Fruit fly (Drosophila melanogaster) whole organism, embryonic: ENCODE results near the gene Mbs.

Source experiments
- ATbp ChIP-seq: fragments of 200-800 bp; sonication (Bioruptor generic); optimal IDR thresholded peaks from 2 replicates; lab custom pipeline; 2017; ENCODE audit warnings: missing biosample characterization, mild to moderate bottlenecking, missing genetic modification characterization, missing genetic modification reagents
- Awh ChIP-seq: fragments of 200-800 bp; sonication (Bioruptor generic); IDR thresholded peaks from 2 replicates; pipeline ENCODE4, ENCODE4 v1.3.6; 2022; ENCODE audit warnings: missing biosample characterization, missing genetic modification characterization
- B-H1 ChIP-seq: fragments of 200-800 bp; sonication (Bioruptor generic); IDR thresholded peaks from 3 replicates; pipeline ENCODE4 v1.3.6; 2022; ENCODE audit warnings: missing biosample characterization, missing genetic modification characterization
- BtbVII ChIP-seq: fragments of 200-800 bp; sonication (Bioruptor generic); optimal IDR thresholded peaks from 3 replicates; lab custom pipeline; 2017; ENCODE audit warnings: missing biosample characterization, mild to moderate bottlenecking, missing genetic modification characterization
- CG10959 ChIP-seq: fragments of 200-800 bp; sonication (Bioruptor generic); IDR thresholded peaks from 2 replicates; pipeline ENCODE4 v1.3.6; 2022; ENCODE audit warnings: missing biosample characterization, missing genetic modification characterization
- CG12071 ChIP-seq: fragments of 200-800 bp; sonication (Bioruptor generic); optimal IDR thresholded peaks from 3 replicates; lab custom pipeline; 2018; ENCODE audit warnings: missing biosample characterization, mild to moderate bottlenecking, missing genetic modification characterization
- CG13775 ChIP-seq: fragments of 200-800 bp; sonication (Bioruptor generic); optimal IDR thresholded peaks from 3 replicates; lab custom pipeline; 2017; ENCODE audit warnings: missing biosample characterization, mild to moderate bottlenecking, missing genetic modification characterization
- CG14441 ChIP-seq: fragments of 200-800 bp; sonication (Bioruptor generic); IDR thresholded peaks from 2 replicates; pipeline ENCODE4 v1.3.6; 2022; ENCODE audit warnings: missing biosample characterization, missing genetic modification characterization
- CG14710 ChIP-seq: fragments of 200-800 bp; sonication (Bioruptor generic); optimal IDR thresholded peaks from 3 replicates; lab custom pipeline; 2019; ENCODE audit warnings: missing biosample characterization, mild to moderate bottlenecking, missing genetic modification characterization, moderate library complexity
- CG1603 ChIP-seq: fragments of 200-800 bp; sonication (Bioruptor generic); optimal IDR thresholded peaks from 2 replicates; lab custom pipeline; 2019; ENCODE audit warnings: missing biosample characterization, mild to moderate bottlenecking, missing genetic modification characterization, moderate library complexity
- CG17186 ChIP-seq: fragments of 200-800 bp; sonication (Bioruptor generic); optimal IDR thresholded peaks from 3 replicates; lab custom pipeline; 2017; ENCODE audit warnings: missing biosample characterization, missing genetic modification reagents, missing genetic modification characterization
- CG2202 ChIP-seq: fragments of 200-800 bp; sonication (Bioruptor generic); optimal IDR thresholded peaks from 2 replicates; lab custom pipeline; 2018; ENCODE audit warnings: missing biosample characterization, mild to moderate bottlenecking, missing genetic modification characterization
- CG2712 ChIP-seq: fragments of 200-800 bp; optimal IDR thresholded peaks from 3 replicates; lab custom pipeline; 2019; ENCODE audit warnings: missing biosample characterization, mild to moderate bottlenecking, missing genetic modification characterization, moderate library complexity
- CG3407 ChIP-seq: fragments of 200-800 bp; sonication (Bioruptor generic); optimal IDR thresholded peaks from 2 replicates; lab custom pipeline; 2018; ENCODE audit warnings: missing biosample characterization, mild to moderate bottlenecking, missing genetic modification characterization
- CG4360 ChIP-seq: fragments of 200-800 bp; sonication (Bioruptor generic); IDR thresholded peaks from 2 replicates; pipeline ENCODE4 v1.3.6; 2022; ENCODE audit warnings: missing biosample characterization, missing genetic modification characterization
- CG4424 ChIP-seq: fragments of 200-800 bp; sonication (Bioruptor generic); optimal IDR thresholded peaks from 3 replicates; lab custom pipeline; 2016; ENCODE audit warnings: missing biosample characterization, missing genetic modification characterization
- CG6765 ChIP-seq: fragments of 200-800 bp; sonication (Bioruptor generic); optimal IDR thresholded peaks from 3 replicates; lab custom pipeline; 2017; ENCODE audit warnings: missing biosample characterization, mild to moderate bottlenecking, missing genetic modification characterization
- CG8359 ChIP-seq: fragments of 200-800 bp; sonication (Bioruptor generic); optimal IDR thresholded peaks from 2 replicates; lab custom pipeline; 2017; ENCODE audit warnings: missing biosample characterization, mild to moderate bottlenecking, missing genetic modification characterization, borderline replicate concordance
- Camta ChIP-seq: fragments of 200-800 bp; sonication (Bioruptor generic); optimal IDR thresholded peaks from 2 replicates; lab custom pipeline; 2016; ENCODE audit warnings: missing biosample characterization, missing genetic modification characterization
- ERR ChIP-seq: fragments of 200-800 bp; sonication (Bioruptor generic); optimal IDR thresholded peaks from 2 replicates; lab custom pipeline; 2016; ENCODE audit warnings: missing biosample characterization, missing genetic modification characterization
- Elba2 ChIP-seq: fragments of 200-800 bp; sonication (Bioruptor generic); optimal IDR thresholded peaks from 3 replicates; lab custom pipeline; 2016; ENCODE audit warnings: missing biosample characterization, missing genetic modification characterization
- Fer1 ChIP-seq: fragments of 200-800 bp; sonication (Bioruptor generic); optimal IDR thresholded peaks from 2 replicates; lab custom pipeline; 2017; ENCODE audit warnings: missing biosample characterization, mild to moderate bottlenecking, missing genetic modification characterization
- H2.0 ChIP-seq: fragments of 200-800 bp; sonication (Bioruptor generic); IDR thresholded peaks from 2 replicates; pipeline ENCODE4 v1.3.6; 2022; ENCODE audit warnings: missing biosample characterization, missing genetic modification characterization
- HHEX ChIP-seq: fragments of 200-800 bp; sonication (Bioruptor generic); optimal IDR thresholded peaks from 3 replicates; lab custom pipeline; 2017; ENCODE audit warnings: missing biosample characterization, mild to moderate bottlenecking, missing genetic modification characterization, missing genetic modification reagents
- Hand ChIP-seq: fragments of 200-800 bp; sonication (Bioruptor generic); optimal IDR thresholded peaks from 2 replicates; lab custom pipeline; 2017; ENCODE audit warnings: mild to moderate bottlenecking, missing biosample characterization, missing genetic modification reagents, missing genetic modification characterization
- Hmr ChIP-seq: fragments of 200-800 bp; sonication (Bioruptor generic); optimal IDR thresholded peaks from 3 replicates; lab custom pipeline; 2017; ENCODE audit warnings: mild to moderate bottlenecking, missing biosample characterization, missing genetic modification reagents, missing genetic modification characterization
- Lhr ChIP-seq: fragments of 200-800 bp; sonication (Bioruptor generic); optimal IDR thresholded peaks from 3 replicates; lab custom pipeline; 2017; ENCODE audit warnings: mild to moderate bottlenecking, missing biosample characterization, missing genetic modification reagents, missing genetic modification characterization
- Myb ChIP-seq: fragments of 200-800 bp; sonication (Bioruptor generic); optimal IDR thresholded peaks from 2 replicates; lab custom pipeline; 2016; ENCODE audit warnings: missing biosample characterization, missing genetic modification characterization
- Optix ChIP-seq: fragments of 200-800 bp; sonication (Bioruptor generic); IDR thresholded peaks from 3 replicates; pipeline ENCODE4 v1.3.6; 2022; ENCODE audit warnings: missing biosample characterization, missing genetic modification characterization
- PHDP ChIP-seq: fragments of 200-800 bp; sonication (Bioruptor generic); optimal IDR thresholded peaks from 3 replicates; lab custom pipeline; 2018; ENCODE audit warnings: missing biosample characterization, mild to moderate bottlenecking, missing genetic modification characterization, moderate library complexity
- TFAM ChIP-seq: fragments of 200-800 bp; sonication (Bioruptor generic); optimal IDR thresholded peaks from 2 replicates; lab custom pipeline; 2017; ENCODE audit warnings: missing biosample characterization, missing genetic modification characterization, inconsistent platforms
- Vsx1 ChIP-seq: fragments of 200-800 bp; sonication (Bioruptor generic); optimal IDR thresholded peaks from 2 replicates; lab custom pipeline; 2017; ENCODE audit warnings: missing biosample characterization, mild to moderate bottlenecking, missing genetic modification characterization, missing genetic modification reagents
- ac ChIP-seq: fragments of 200-800 bp; sonication (Bioruptor generic); optimal IDR thresholded peaks from 3 replicates; lab custom pipeline; 2017; ENCODE audit warnings: missing biosample characterization, mild to moderate bottlenecking, missing genetic modification characterization
- chif ChIP-seq, 2 experiments: fragments of 200-800 bp; sonication (Bioruptor generic); optimal IDR thresholded peaks; 3 replicates each; lab custom pipeline; 2016; ENCODE audit warnings: missing biosample characterization in 2 of 2, missing genetic modification characterization in 2 of 2
- chinmo ChIP-seq: fragments of 200-800 bp; sonication (Bioruptor generic); IDR thresholded peaks from 4 replicates; pipeline ENCODE4 v1.3.6; 2022; ENCODE audit warnings: missing biosample characterization, missing genetic modification characterization; ENCODE audit not compliant: partially characterized antibody
- chn ChIP-seq: fragments of 200-800 bp; sonication (Bioruptor generic); optimal IDR thresholded peaks from 2 replicates; lab custom pipeline; 2016; ENCODE audit warnings: missing biosample characterization, missing genetic modification characterization
- fru ChIP-seq: fragments of >200 bp; optimal IDR thresholded peaks from 2 replicates; lab custom pipeline; 2017
- gsb-n ChIP-seq: fragments of 200-800 bp; sonication (Bioruptor generic); optimal IDR thresholded peaks from 3 replicates; lab custom pipeline; 2018; ENCODE audit warnings: missing biosample characterization, mild to moderate bottlenecking, missing genetic modification characterization
- kah ChIP-seq: fragments of 200-800 bp; sonication (Bioruptor generic); optimal IDR thresholded peaks from 2 replicates; lab custom pipeline; 2018; ENCODE audit warnings: missing biosample characterization, mild to moderate bottlenecking, missing genetic modification characterization
- knrl ChIP-seq: fragments of 200-800 bp; sonication (Bioruptor generic); IDR thresholded peaks from 3 replicates; pipeline ENCODE4 v1.3.6; 2022; ENCODE audit warnings: missing biosample characterization, missing genetic modification characterization; ENCODE audit not compliant: partially characterized antibody
- lola ChIP-seq, 3 experiments: fragments of >200 bp in 2 of 3; fragments of 200-800 bp in 1 of 3; sonication (Bioruptor generic) in 1 of 3; optimal IDR thresholded peaks; 2 replicates each; lab custom pipeline; 2017 to 2019; ENCODE audit warnings: missing biosample characterization in 3 of 3, missing genetic modification characterization in 3 of 3, mild to moderate bottlenecking in 1 of 3, moderate library complexity in 1 of 3
- nerfin-2 ChIP-seq: fragments of 200-800 bp; sonication (Bioruptor generic); IDR thresholded peaks from 2 replicates; pipeline ENCODE4 v1.3.6; 2022; ENCODE audit warnings: missing biosample characterization, missing genetic modification characterization; ENCODE audit not compliant: partially characterized antibody
- nmo ChIP-seq: fragments of 200-800 bp; sonication (Bioruptor generic); optimal IDR thresholded peaks from 2 replicates; lab custom pipeline; 2018; ENCODE audit warnings: missing biosample characterization, mild to moderate bottlenecking, missing genetic modification characterization, moderate library complexity
- pb ChIP-seq: fragments of 200-800 bp; sonication (Bioruptor generic); optimal IDR thresholded peaks from 3 replicates; lab custom pipeline; 2016; ENCODE audit warnings: missing biosample characterization, missing genetic modification characterization
- pnt ChIP-seq: fragments of 200-800 bp; sonication (Bioruptor generic); optimal IDR thresholded peaks from 3 replicates; lab custom pipeline; 2016; ENCODE audit warnings: missing biosample characterization, missing genetic modification characterization
- rib ChIP-seq: fragments of 200-800 bp; sonication (Bioruptor generic); IDR thresholded peaks from 2 replicates; pipeline ENCODE4 v1.3.6; 2022; ENCODE audit warnings: missing biosample characterization, missing genetic modification characterization
- row ChIP-seq: fragments of 200-800 bp; sonication (Bioruptor generic); IDR thresholded peaks from 3 replicates; pipeline ENCODE4 v1.3.6; 2022; ENCODE audit warnings: missing biosample characterization, missing genetic modification characterization
- sens ChIP-seq: fragments of 200-800 bp; sonication (Bioruptor generic); peaks from one replicate; lab custom pipeline; 2016; ENCODE audit warnings: missing biosample characterization, missing genetic modification characterization
- sug ChIP-seq: fragments of 200-800 bp; optimal IDR thresholded peaks from 2 replicates; lab custom pipeline; 2019; ENCODE audit warnings: missing biosample characterization, mild to moderate bottlenecking, missing genetic modification characterization, moderate library complexity

The Mbs gene

dm6 chr3L:16056101-16056891, 4.5 kb downstream of the Mbs start (continued):
- no peak for TF ChIP-seq Camta
- TF ChIP-seq Awh (GFP tag; lab: Robert Waterston, UW): no peak
- TF ChIP-seq CG3407 (GFP tag; lab: Kevin White, UChicago): peak; percentile 18
- TF ChIP-seq kah (GFP tag; lab: Kevin White, UChicago): no peak
- TF ChIP-seq PHDP (tag; lab: Kevin White, UChicago): peak; percentile 25
- TF ChIP-seq Lhr (GFP tag; lab: Kevin White, UChicago): peak; percentile 3
- peak; percentile 58 for TF ChIP-seq CG2202 (tag; lab: Kevin White, UChicago)
- TF ChIP-seq ac: peak; percentile 29
- no peak for TF ChIP-seq Myb
- no peak for TF ChIP-seq chif (GFP tag; optimal IDR thresholded peaks at IDR 0.05; lab: Kevin White, UChicago)
- TF ChIP-seq gsb-n (tag; lab: Kevin White, UChicago): peak; percentile 35
- TF ChIP-seq CG14441 (GFP tag; lab: Robert Waterston, UW): no peak
- no peak for TF ChIP-seq CG6765
- peak; percentile 11 for TF ChIP-seq CG4424 (GFP tag; lab: Kevin White, UChicago)
- no peak for TF ChIP-seq nmo (GFP tag; lab: Kevin White, UChicago)
- TF ChIP-seq knrl (GFP tag; lab: Robert Waterston, UW): no peak
- TF ChIP-seq Hmr: no peak
- 0 out of 2 replicates have a peak, but pooled peaks have one; percentile 11 for TF ChIP-seq CG10959
- no peak for TF ChIP-seq CG17186 (GFP tag; lab: Kevin White, UChicago)
- no peak for TF ChIP-seq fru (lab: Kevin White, UChicago)
- TF ChIP-seq chn (GFP tag; lab: Kevin White, UChicago): no peak
- peak in 1 of 3 experiments; percentile 24 for TF ChIP-seq lola (GFP tag; optimal IDR thresholded peaks at IDR 0.05; lab: Kevin White, UChicago)
- TF ChIP-seq chinmo (GFP tag; lab: Robert Waterston, UW): 0 out of 4 replicates have a peak, but pooled peaks have one; percentile 72
- TF ChIP-seq Vsx1: peak; percentile 20
- TF ChIP-seq nerfin-2 (GFP tag; lab: Robert Waterston, UW): no peak
- TF ChIP-seq rib (GFP tag; lab: Robert Waterston, UW): no peak
- TF ChIP-seq ATbp (GFP tag; lab: Kevin White, UChicago): peak; percentile 37
- 0 out of 2 replicates have a peak, but pooled peaks have one; percentile 12 for TF ChIP-seq CG4360
- no peak for TF ChIP-seq Optix (GFP tag; lab: Robert Waterston, UW)
- TF ChIP-seq sens (GFP tag; lab: Kevin White, UChicago): peak; percentile 86
- TF ChIP-seq CG12071 (GFP tag; lab: Kevin White, UChicago): no peak
- TF ChIP-seq CG8359 (GFP tag; lab: Kevin White, UChicago): peak; percentile 48
- no peak for TF ChIP-seq pb
- peak; percentile 40 for TF ChIP-seq CG1603 (tag; lab: Kevin White, UChicago)
- no peak for TF ChIP-seq B-H1 (GFP tag; lab: Robert Waterston, UW)
- no peak for TF ChIP-seq row (GFP tag; lab: Robert Waterston, UW)
- no peak for TF ChIP-seq Hand (GFP tag; lab: Kevin White, UChicago)
- TF ChIP-seq TFAM (GFP tag; lab: Kevin White, UChicago): no peak
- TF ChIP-seq sug: no peak
- no peak for TF ChIP-seq ERR (GFP tag; lab: Kevin White, UChicago)
- TF ChIP-seq Fer1 (GFP tag; lab: Kevin White, UChicago): no peak
- peak; percentile 54 for TF ChIP-seq CG14710 (tag; lab: Kevin White, UChicago)
- TF ChIP-seq CG13775 (GFP tag; lab: Kevin White, UChicago): no peak
- no peak for TF ChIP-seq Elba2 (GFP tag; lab: Kevin White, UChicago)
- no peak for TF ChIP-seq BtbVII (GFP tag; lab: Kevin White, UChicago)
- TF ChIP-seq HHEX (GFP tag; lab: Kevin White, UChicago): no peak
- peak; percentile 22 for TF ChIP-seq CG2712
- TF ChIP-seq pnt: no peak
- TF ChIP-seq H2.0 (GFP tag; lab: Robert Waterston, UW): no peak
